Worm (Caenorhabditis elegans) whole organism, L4 larva: Measurements from ENCODE around the gene kreg-1.

Source experiments
- F49E8.2 ChIP-seq: sonication (generic microtip); optimal IDR thresholded peaks from 2 replicates; lab custom pipeline; 2016; ENCODE audit warnings: missing compliant biosample characterization, mild to moderate bottlenecking, missing genetic modification characterization, borderline replicate concordance
- arid-1 ChIP-seq: fragments of 200-800 bp; sonication (Bioruptor generic); conservative IDR thresholded peaks from 2 replicates; pipeline ENCODE4 v1.3.6; 2022; ENCODE audit warnings: missing genetic modification reagents, missing genetic modification characterization, missing compliant biosample characterization
- daf-16 ChIP-seq, 3 experiments: sonication (generic microtip); optimal IDR thresholded peaks; 2 replicates each; lab custom pipeline; 2016 to 2017; ENCODE audit warnings: missing genetic modification characterization in 3 of 3, missing genetic modification reagents in 3 of 3, mild to moderate bottlenecking in 2 of 3, missing compliant biosample characterization in 2 of 3, missing biosample characterization in 1 of 3, moderate library complexity in 1 of 3
- daf-8 ChIP-seq: fragments of 200-800 bp; sonication (Bioruptor generic); IDR thresholded peaks from 2 replicates; pipeline ENCODE4 v1.3.6; 2022; ENCODE audit warnings: missing genetic modification characterization, missing compliant biosample characterization
- lin-38 ChIP-seq: fragments of 200-800 bp; sonication (Bioruptor generic); IDR thresholded peaks from 2 replicates; pipeline ENCODE4 v1.3.6; 2022; ENCODE audit warnings: missing genetic modification reagents, missing genetic modification characterization, missing compliant biosample characterization
- lin-39 ChIP-seq: fragments of 150-350 bp; optimal IDR thresholded peaks from 2 replicates; lab custom pipeline; 2014; ENCODE audit warnings: missing biosample characterization, missing genetic modification reagents, missing genetic modification characterization
- nhr-237 ChIP-seq: sonication (generic microtip); optimal IDR thresholded peaks from 2 replicates; lab custom pipeline; 2017; ENCODE audit warnings: missing biosample characterization, missing genetic modification characterization
- nhr-77 ChIP-seq: fragments of 150-350 bp; optimal IDR thresholded peaks from 2 replicates; lab custom pipeline; 2014; ENCODE audit warnings: missing biosample characterization, missing genetic modification characterization
- tag-97 ChIP-seq: fragments of 200-800 bp; sonication (Bioruptor generic); IDR thresholded peaks from 2 replicates; pipeline ENCODE4 v1.3.6; 2022; ENCODE audit warnings: missing genetic modification characterization, missing compliant biosample characterization
- unc-39 ChIP-seq: sonication (generic microtip); optimal IDR thresholded peaks from 2 replicates; lab custom pipeline; 2017; ENCODE audit warnings: missing biosample characterization, missing genetic modification characterization

- TF ChIP-seq nhr-77 (tag; lab: Kevin White, UChicago), result no peak
- no peak for TF ChIP-seq arid-1
- TF ChIP-seq daf-8 (GFP tag; lab: Robert Waterston, UW), result no peak
- no peak for TF ChIP-seq nhr-237 (tag; lab: Kevin White, UChicago)
- TF ChIP-seq tag-97 (GFP tag; lab: Robert Waterston, UW), result no peak
- TF ChIP-seq F49E8.2, result no peak
- TF ChIP-seq lin-39 (tag; lab: Kevin White, UChicago), result no peak
- TF ChIP-seq unc-39, result no peak
- TF ChIP-seq lin-38 (GFP tag; lab: Robert Waterston, UW), result no peak
- TF ChIP-seq daf-16 (GFP tag; optimal IDR thresholded peaks at IDR 0.05; lab: Kevin White, UChicago), result no peak
- no peak for TF ChIP-seq daf-16 (tag; optimal IDR thresholded peaks at IDR 0.05; lab: Kevin White, UChicago)
Observed at ce11 chrX:8677320-8677719, 32.2 kb upstream of the kreg-1 start.
